Fruit fly (Drosophila melanogaster) whole organism, embryonic: ENCODE measurements around the gene Syp.

Experiments
- Adf1 ChIP-seq: fragments of 200-800 bp; sonication (Bioruptor generic); IDR thresholded peaks from 2 replicates; pipeline ENCODE4 v1.3.6; 2022; ENCODE audit warnings: missing biosample characterization, missing genetic modification characterization
- Antp ChIP-seq: fragments of 200-800 bp; sonication (Bioruptor generic); optimal IDR thresholded peaks from 3 replicates; lab custom pipeline; 2016; ENCODE audit warnings: missing biosample characterization, missing genetic modification characterization
- Bdp1 ChIP-seq: fragments of 200-800 bp; sonication (Bioruptor generic); optimal IDR thresholded peaks from 3 replicates; lab custom pipeline; 2016; ENCODE audit warnings: missing biosample characterization, missing genetic modification characterization
- CG10209 ChIP-seq: fragments of 200-800 bp; sonication (Bioruptor generic); optimal IDR thresholded peaks from 3 replicates; lab custom pipeline; 2017; ENCODE audit warnings: missing biosample characterization, mild to moderate bottlenecking, missing genetic modification characterization, missing genetic modification reagents
- CG10321 ChIP-seq: fragments of 200-800 bp; sonication (Bioruptor generic); IDR thresholded peaks from 2 replicates; pipeline ENCODE4 v1.3.6; 2022; ENCODE audit warnings: missing biosample characterization, missing genetic modification characterization
- CG11504 ChIP-seq: fragments of 200-800 bp; sonication (Bioruptor generic); optimal IDR thresholded peaks from 3 replicates; lab custom pipeline; 2019; ENCODE audit warnings: missing biosample characterization, mild to moderate bottlenecking, missing genetic modification characterization, moderate library complexity
- CG11560 ChIP-seq: fragments of 200-800 bp; sonication (Bioruptor generic); IDR thresholded peaks from 3 replicates; pipeline ENCODE4 v1.3.6; 2022; ENCODE audit warnings: missing biosample characterization, missing genetic modification characterization
- CG11723 ChIP-seq: fragments of 200-800 bp; sonication (Bioruptor generic); optimal IDR thresholded peaks from 2 replicates; lab custom pipeline; 2017; ENCODE audit warnings: missing biosample characterization, mild to moderate bottlenecking, missing genetic modification characterization
- CG12744 ChIP-seq: fragments of 200-800 bp; sonication (Bioruptor generic); optimal IDR thresholded peaks from 2 replicates; lab custom pipeline; 2016; ENCODE audit warnings: missing biosample characterization, missing genetic modification characterization
- CG12769 ChIP-seq: fragments of 200-800 bp; sonication (Bioruptor generic); optimal IDR thresholded peaks from 2 replicates; lab custom pipeline; 2019; ENCODE audit warnings: missing biosample characterization, mild to moderate bottlenecking, missing genetic modification characterization, moderate library complexity
- CG14441 ChIP-seq: fragments of 200-800 bp; sonication (Bioruptor generic); IDR thresholded peaks from 2 replicates; pipeline ENCODE4 v1.3.6; 2022; ENCODE audit warnings: missing biosample characterization, missing genetic modification characterization
- CG15514 ChIP-seq: fragments of 200-800 bp; sonication (Bioruptor generic); optimal IDR thresholded peaks from 3 replicates; lab custom pipeline; 2017; ENCODE audit warnings: missing biosample characterization, missing genetic modification characterization, mild to moderate bottlenecking, moderate library complexity, missing genetic modification reagents
- CG17359 ChIP-seq: fragments of 200-800 bp; sonication (Bioruptor generic); optimal IDR thresholded peaks from 3 replicates; lab custom pipeline; 2018; ENCODE audit warnings: missing biosample characterization, mild to moderate bottlenecking, missing genetic modification characterization, moderate library complexity
- CG17361 ChIP-seq: fragments of 200-800 bp; sonication (Bioruptor generic); IDR thresholded peaks from 3 replicates; pipeline ENCODE4 v1.3.6; 2022; ENCODE audit warnings: missing biosample characterization, missing genetic modification characterization
- CG34422 ChIP-seq: fragments of 200-800 bp; sonication (Bioruptor generic); IDR thresholded peaks from 3 replicates; pipeline ENCODE4 v1.3.6; 2022; ENCODE audit warnings: missing biosample characterization, missing genetic modification characterization
- CG6175 ChIP-seq: fragments of 200-800 bp; sonication (Bioruptor generic); IDR thresholded peaks from 3 replicates; pipeline ENCODE4 v1.3.6; 2022; ENCODE audit warnings: missing biosample characterization, missing genetic modification characterization
- CG6272 ChIP-seq: fragments of 200-800 bp; sonication (Bioruptor generic); IDR thresholded peaks from 2 replicates; pipeline ENCODE4 v1.3.6; 2022; ENCODE audit warnings: missing biosample characterization, missing genetic modification characterization
- CG7556 ChIP-seq: fragments of 200-800 bp; sonication (Bioruptor generic); optimal IDR thresholded peaks from 2 replicates; lab custom pipeline; 2017; ENCODE audit warnings: missing biosample characterization, mild to moderate bottlenecking, missing genetic modification characterization
- CG8478 ChIP-seq: fragments of >200 bp; optimal IDR thresholded peaks from 2 replicates; lab custom pipeline; 2018
- CG9727 ChIP-seq: fragments of 200-800 bp; sonication (Bioruptor generic); optimal IDR thresholded peaks from 3 replicates; lab custom pipeline; 2017; ENCODE audit warnings: missing biosample characterization, mild to moderate bottlenecking, missing genetic modification characterization
- D ChIP-seq, 2 experiments: fragments of 200-800 bp in 1 of 2; fragments of >200 bp in 1 of 2; sonication (Bioruptor generic) in 1 of 2; optimal IDR thresholded peaks; 2 replicates in 1 of 2; 3 replicates in 1 of 2; lab custom pipeline; 2017; ENCODE audit warnings: mild to moderate bottlenecking in 1 of 2, missing biosample characterization in 1 of 2, missing genetic modification characterization in 1 of 2, missing genetic modification reagents in 1 of 2
- D19B ChIP-seq: fragments of 200-800 bp; sonication (Bioruptor generic); optimal IDR thresholded peaks from 2 replicates; lab custom pipeline; 2017; ENCODE audit warnings: missing biosample characterization, mild to moderate bottlenecking, missing genetic modification characterization
- Gug ChIP-seq: fragments of 200-800 bp; sonication (Bioruptor generic); IDR thresholded peaks from 4 replicates; pipeline ENCODE4 v1.3.6; 2022; ENCODE audit warnings: missing biosample characterization, missing genetic modification characterization
- Hand ChIP-seq: fragments of 200-800 bp; sonication (Bioruptor generic); optimal IDR thresholded peaks from 2 replicates; lab custom pipeline; 2017; ENCODE audit warnings: mild to moderate bottlenecking, missing biosample characterization, missing genetic modification reagents, missing genetic modification characterization
- Hey ChIP-seq: fragments of 200-800 bp; sonication (Bioruptor generic); optimal IDR thresholded peaks from 3 replicates; lab custom pipeline; 2018; ENCODE audit warnings: missing biosample characterization, mild to moderate bottlenecking, missing genetic modification characterization
- Med ChIP-seq: fragments of 200-800 bp; sonication (Bioruptor generic); peaks from one replicate; lab custom pipeline; 2016; ENCODE audit warnings: missing biosample characterization, missing genetic modification characterization, mild to moderate bottlenecking, inconsistent platforms, moderate library complexity
- Six4 ChIP-seq: fragments of 200-800 bp; sonication (Bioruptor generic); optimal IDR thresholded peaks from 2 replicates; lab custom pipeline; 2016; ENCODE audit warnings: missing biosample characterization, missing genetic modification characterization
- Sry-δ ChIP-seq: fragments of 200-800 bp; sonication (Bioruptor generic); optimal IDR thresholded peaks from 2 replicates; lab custom pipeline; 2016; ENCODE audit warnings: missing biosample characterization, missing genetic modification characterization
- al ChIP-seq: fragments of 200-800 bp; sonication (Bioruptor generic); IDR thresholded peaks from 2 replicates; pipeline ENCODE4 v1.3.6; 2022; ENCODE audit warnings: missing biosample characterization, missing genetic modification characterization
- ato ChIP-seq: fragments of 200-800 bp; sonication (Bioruptor generic); IDR thresholded peaks from 2 replicates; pipeline ENCODE4 v1.3.6; 2022; ENCODE audit warnings: missing biosample characterization, missing genetic modification characterization; ENCODE audit not compliant: partially characterized antibody
- az2 ChIP-seq: fragments of 200-800 bp; sonication (Bioruptor generic); optimal IDR thresholded peaks from 3 replicates; lab custom pipeline; 2016; ENCODE audit warnings: missing biosample characterization, missing genetic modification characterization
- bcd ChIP-seq: fragments of 200-800 bp; sonication (Bioruptor generic); optimal IDR thresholded peaks from 2 replicates; lab custom pipeline; 2017; ENCODE audit warnings: missing biosample characterization, mild to moderate bottlenecking, missing genetic modification characterization
- cg ChIP-seq: fragments of 200-800 bp; sonication (Bioruptor generic); optimal IDR thresholded peaks from 3 replicates; lab custom pipeline; 2019; ENCODE audit warnings: missing biosample characterization, mild to moderate bottlenecking, missing genetic modification characterization, moderate library complexity
- ci ChIP-seq: fragments of 200-800 bp; sonication (Bioruptor generic); IDR thresholded peaks from 3 replicates; pipeline ENCODE4 v1.3.6; 2022; ENCODE audit warnings: missing biosample characterization, missing genetic modification characterization
- cwo ChIP-seq: fragments of 200-800 bp; sonication (Bioruptor generic); optimal IDR thresholded peaks from 3 replicates; lab custom pipeline; 2017; ENCODE audit warnings: missing biosample characterization, missing genetic modification characterization, mild to moderate bottlenecking, moderate library complexity, missing genetic modification reagents
- da ChIP-seq: fragments of 200-800 bp; sonication (Bioruptor generic); optimal IDR thresholded peaks from 2 replicates; lab custom pipeline; 2016; ENCODE audit warnings: missing biosample characterization, missing genetic modification characterization
- dpn ChIP-seq, 2 experiments: fragments of 200-800 bp; sonication (Bioruptor generic); optimal IDR thresholded peaks; 3 replicates each; lab custom pipeline; 2016; ENCODE audit warnings: missing biosample characterization in 2 of 2, missing genetic modification characterization in 2 of 2
- dysf ChIP-seq: fragments of 200-800 bp; sonication (Bioruptor generic); IDR thresholded peaks from 3 replicates; pipeline ENCODE4 v1.3.6; 2022; ENCODE audit warnings: missing biosample characterization, missing genetic modification characterization
- ftz-f1 ChIP-seq: fragments of 200-800 bp; sonication (Bioruptor generic); optimal IDR thresholded peaks from 2 replicates; lab custom pipeline; 2016; ENCODE audit warnings: missing biosample characterization, missing genetic modification characterization
- grn ChIP-seq: fragments of 200-800 bp; sonication (Bioruptor generic); optimal IDR thresholded peaks from 3 replicates; lab custom pipeline; 2017; ENCODE audit warnings: missing biosample characterization, missing genetic modification characterization
- ham ChIP-seq: fragments of 200-800 bp; sonication (Bioruptor generic); IDR thresholded peaks from 2 replicates; pipeline ENCODE4 v1.3.6; 2022; ENCODE audit warnings: missing biosample characterization, missing genetic modification characterization
- lab ChIP-seq: fragments of 200-800 bp; sonication (Bioruptor generic); optimal IDR thresholded peaks from 3 replicates; lab custom pipeline; 2017; ENCODE audit warnings: missing biosample characterization, missing genetic modification characterization, mild to moderate bottlenecking, moderate library complexity, missing genetic modification reagents
- nmo ChIP-seq: fragments of 200-800 bp; sonication (Bioruptor generic); optimal IDR thresholded peaks from 2 replicates; lab custom pipeline; 2018; ENCODE audit warnings: missing biosample characterization, mild to moderate bottlenecking, missing genetic modification characterization, moderate library complexity
- otp ChIP-seq: fragments of 200-800 bp; sonication (Bioruptor generic); IDR thresholded peaks from 3 replicates; pipeline ENCODE4, ENCODE4 v1.3.6; 2022; ENCODE audit warnings: missing biosample characterization, missing genetic modification characterization
- phol ChIP-seq: fragments of 200-800 bp; sonication (Bioruptor generic); optimal IDR thresholded peaks from 3 replicates; lab custom pipeline; 2018; ENCODE audit warnings: missing biosample characterization, mild to moderate bottlenecking, missing genetic modification characterization, moderate library complexity
- pzg ChIP-seq: fragments of 200-800 bp; sonication (Bioruptor generic); optimal IDR thresholded peaks from 3 replicates; lab custom pipeline; 2018; ENCODE audit warnings: missing biosample characterization, mild to moderate bottlenecking, missing genetic modification characterization, moderate library complexity
- rib ChIP-seq: fragments of 200-800 bp; sonication (Bioruptor generic); IDR thresholded peaks from 2 replicates; pipeline ENCODE4 v1.3.6; 2022; ENCODE audit warnings: missing biosample characterization, missing genetic modification characterization
- sob ChIP-seq: fragments of 200-800 bp; sonication (Bioruptor generic); IDR thresholded peaks from 2 replicates; pipeline ENCODE4 v1.3.6; 2022; ENCODE audit warnings: missing biosample characterization, missing genetic modification characterization
- sug ChIP-seq: fragments of 200-800 bp; optimal IDR thresholded peaks from 2 replicates; lab custom pipeline; 2019; ENCODE audit warnings: missing biosample characterization, mild to moderate bottlenecking, missing genetic modification characterization, moderate library complexity

The Syp gene

DNA sequence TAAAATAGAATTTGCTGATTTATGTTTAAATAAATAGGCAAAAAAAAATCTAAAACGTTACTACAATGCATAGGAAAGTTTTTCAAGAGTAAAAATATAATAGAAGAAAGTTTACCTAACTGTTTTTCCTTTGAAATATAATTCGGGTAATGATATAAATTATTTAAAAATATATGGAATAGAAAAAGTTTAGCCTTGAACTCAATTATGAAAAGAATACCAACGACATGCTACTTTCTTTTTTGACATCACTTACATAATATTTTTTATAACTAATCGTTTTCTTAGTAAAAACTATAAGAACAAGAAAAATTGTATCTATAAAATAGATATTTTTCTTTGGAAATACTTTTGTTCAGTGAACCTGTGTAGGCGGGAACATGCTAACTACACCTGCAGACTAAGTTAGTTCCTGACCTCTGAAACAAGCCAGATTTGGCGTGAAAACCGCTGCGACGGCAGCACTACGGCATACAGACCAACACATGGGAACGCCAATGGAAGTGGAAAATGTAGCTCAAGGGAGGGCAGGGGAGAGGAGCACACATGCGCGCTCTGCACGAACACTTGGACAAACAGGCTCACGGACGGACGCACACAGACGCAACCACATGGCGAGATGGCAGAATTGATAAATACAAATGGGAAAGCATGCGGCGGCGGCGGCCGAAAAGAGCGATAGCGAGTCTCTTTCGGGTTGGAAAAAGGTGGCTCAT lies 73.0 kb downstream of the Syp start (continued):
- TF ChIP-seq CG15514 (peak; percentile 52), Hey (peak; percentile 46), cg (GFP tag; lab: Kevin White, UChicago) (peak; percentile 98), CG7556 (GFP tag; lab: Kevin White, UChicago) (peak; percentile 71), sug (tag; lab: Kevin White, UChicago) (peak; percentile 77), CG6272 (GFP tag; lab: Robert Waterston, UW) (peak; percentile 25; the same call in 1 of the 2 replicates), pzg (GFP tag; lab: Kevin White, UChicago) (peak; percentile 21), ftz-f1 (GFP tag; lab: Kevin White, UChicago) (peak; percentile 80), bcd (peak; percentile 25), D19B (GFP tag; lab: Kevin White, UChicago) (peak; percentile 13), CG11560 (tag; lab: Robert Waterston, UW) (no peak), az2 (GFP tag; lab: Kevin White, UChicago) (peak; percentile 20), Bdp1 (GFP tag; lab: Kevin White, UChicago) (no peak), D (optimal IDR thresholded peaks at IDR 0.05; lab: Kevin White, UChicago) (no peak), D (GFP tag; optimal IDR thresholded peaks at IDR 0.05; lab: Kevin White, UChicago) (peak; percentile 9), lab (GFP tag; lab: Kevin White, UChicago) (peak; percentile 43), CG10209 (peak; percentile 44), CG6175 (GFP tag; lab: Robert Waterston, UW) (0 out of 3 replicates have a peak, but pooled peaks have one; percentile 41), ci (GFP tag; lab: Robert Waterston, UW) (peak; percentile 76; the same call in 2 of the 3 replicates), Adf1 (GFP tag; lab: Robert Waterston, UW) (peak; percentile 83), Antp (GFP tag; lab: Kevin White, UChicago) (no peak), otp (GFP tag; lab: Robert Waterston, UW) (0 out of 3 replicates have a peak, but pooled peaks have one; percentile 9), phol (tag; lab: Kevin White, UChicago) (peak; percentile 23), CG12744 (GFP tag; lab: Kevin White, UChicago) (no peak), CG9727 (GFP tag; lab: Kevin White, UChicago) (peak; percentile 63), CG12769 (tag; lab: Kevin White, UChicago) (peak; percentile 95), CG17359 (tag; lab: Kevin White, UChicago) (no peak), Sry-δ (GFP tag; lab: Kevin White, UChicago) (no peak), grn (GFP tag; lab: Kevin White, UChicago) (peak; percentile 98), al (GFP tag; lab: Robert Waterston, UW) (peak; percentile 41), Gug (peak; percentile 14; the same call in 1 of the 4 replicates), CG17361 (GFP tag; lab: Robert Waterston, UW) (peak; percentile 77), ato (no peak), dpn (GFP tag; optimal IDR thresholded peaks at IDR 0.05; lab: Kevin White, UChicago) (no peak), Hand (GFP tag; lab: Kevin White, UChicago) (no peak), CG11723 (GFP tag; lab: Kevin White, UChicago) (no peak), CG8478 (lab: Kevin White, UChicago) (no peak), nmo (GFP tag; lab: Kevin White, UChicago) (peak; percentile 53), sob (peak; percentile 59; the same call in 1 of the 2 replicates), rib (GFP tag; lab: Robert Waterston, UW) (peak; percentile 93), Med (peak; percentile 93), ham (GFP tag; lab: Robert Waterston, UW) (no peak), CG11504 (tag; lab: Kevin White, UChicago) (peak; percentile 59), dysf (peak; percentile 22; the same call in 2 of the 3 replicates), CG14441 (GFP tag; lab: Robert Waterston, UW) (0 out of 2 replicates have a peak, but pooled peaks have one; percentile 34), CG34422 (GFP tag; lab: Robert Waterston, UW) (peak; percentile 70; the same call in 2 of the 3 replicates), cwo (GFP tag; lab: Kevin White, UChicago) (peak; percentile 72), da (GFP tag; lab: Kevin White, UChicago) (peak; percentile 48), Six4 (GFP tag; lab: Kevin White, UChicago) (no peak), CG10321 (peak; percentile 39; the same call in 1 of the 2 replicates)
